Worm (Caenorhabditis elegans): Measurements from ENCODE around the gene nep-1.
A peak's percentile ranks its signal among the peaks of the same experiment; 100 is the strongest.

The nep-1 gene

ce11 chrII:11620630-11621246 is 36.2 kb downstream of the nep-1 start:
- TF ChIP-seq blmp-1 (tag; optimal IDR thresholded peaks at IDR 0.05; ENCODE audit: insufficient read depth) (peak; percentile 47), nhr-25 (tag; optimal IDR thresholded peaks at IDR 0.05) (peak; percentile 44), ztf-11 (tag; optimal IDR thresholded peaks at IDR 0.05) (no peak), ceh-82 (tag; optimal IDR thresholded peaks at IDR 0.05) (no peak), F13H6.1 (tag; optimal IDR thresholded peaks at IDR 0.05) (peak; percentile 35), crh-2 (tag; optimal IDR thresholded peaks at IDR 0.05) (no peak), R02D3.7 (tag; optimal IDR thresholded peaks at IDR 0.05) (no peak)

- no peak for TF ChIP-seq nhr-12 (tag; optimal IDR thresholded peaks at IDR 0.05)
- TF ChIP-seq F13H6.1 (tag; optimal IDR thresholded peaks at IDR 0.05) = peak; percentile 97
- peak; percentile 77 for TF ChIP-seq zag-1 (tag; optimal IDR thresholded peaks at IDR 0.05)
- TF ChIP-seq unc-62 (GFP tag; optimal IDR thresholded peaks at IDR 0.05) = no peak
- no peak for TF ChIP-seq nhr-10 (tag; optimal IDR thresholded peaks at IDR 0.05)
- peak; percentile 88 for TF ChIP-seq egl-27 (tag; optimal IDR thresholded peaks at IDR 0.05)
- peak; percentile 76 for TF ChIP-seq peb-1 (tag; optimal IDR thresholded peaks at IDR 0.05)
- peak; percentile 91 for TF ChIP-seq sem-4 (tag; optimal IDR thresholded peaks at IDR 0.05)
- peak; percentile 87 for TF ChIP-seq nhr-25 (tag; optimal IDR thresholded peaks at IDR 0.05)
- TF ChIP-seq C34F6.9 (tag; optimal IDR thresholded peaks at IDR 0.05) = peak; percentile 73
- peak; percentile 4 for TF ChIP-seq ceh-82 (tag; optimal IDR thresholded peaks at IDR 0.05)
- peak; percentile 36 for TF ChIP-seq ZK546.5 (tag; optimal IDR thresholded peaks at IDR 0.05)
- TF ChIP-seq mbf-1 (tag; optimal IDR thresholded peaks at IDR 0.05) = no peak
- peak; percentile 64 for TF ChIP-seq nhr-11 (tag; optimal IDR thresholded peaks at IDR 0.05)
- TF ChIP-seq skn-1 (tag; optimal IDR thresholded peaks at IDR 0.05) = no peak
- peak; percentile 61 for TF ChIP-seq nhr-129 (tag; optimal IDR thresholded peaks at IDR 0.05)
- TF ChIP-seq gmeb-1 (tag; optimal IDR thresholded peaks at IDR 0.05) = peak; percentile 25
- peak; percentile 90 for TF ChIP-seq nhr-21 (tag; optimal IDR thresholded peaks at IDR 0.05)
- TF ChIP-seq mdl-1 (tag; optimal IDR thresholded peaks at IDR 0.05) = peak; percentile 83 to 87
- TF ChIP-seq blmp-1 (tag; optimal IDR thresholded peaks at IDR 0.05; ENCODE audit: insufficient read depth) = peak; percentile 89
- no peak for TF ChIP-seq elt-1 (tag; optimal IDR thresholded peaks at IDR 0.05)
- TF ChIP-seq sma-9 (GFP tag; optimal IDR thresholded peaks at IDR 0.05) = peak; percentile 96
- TF ChIP-seq sma-9 (tag; optimal IDR thresholded peaks at IDR 0.05) = peak; percentile 57
- no peak for TF ChIP-seq mab-5 (tag; optimal IDR thresholded peaks at IDR 0.05)
- no peak for TF ChIP-seq R02D3.7 (tag; optimal IDR thresholded peaks at IDR 0.05)
- TF ChIP-seq nhr-237 (tag; optimal IDR thresholded peaks at IDR 0.05) = peak; percentile 28
- peak; percentile 51 for TF ChIP-seq snpc-4 (tag; optimal IDR thresholded peaks at IDR 0.05)
- TF ChIP-seq ztf-11 (tag; optimal IDR thresholded peaks at IDR 0.05) = no peak
- no peak for TF ChIP-seq ztf-1 (GFP tag; conservative IDR thresholded peaks at IDR 0.05)
- TF ChIP-seq lin-39 (tag; optimal IDR thresholded peaks at IDR 0.05) = no peak
- no peak for TF ChIP-seq unc-39 (tag; optimal IDR thresholded peaks at IDR 0.05)
- TF ChIP-seq nhr-6 (tag; optimal IDR thresholded peaks at IDR 0.05) = peak; percentile 37
- peak; percentile 81 for TF ChIP-seq ztf-4 (tag; optimal IDR thresholded peaks at IDR 0.05)
- TF ChIP-seq nhr-77 (tag; optimal IDR thresholded peaks at IDR 0.05) = no peak
- peak; percentile 92 for TF ChIP-seq Y55F3AM.14 (GFP tag; optimal IDR thresholded peaks at IDR 0.05)
- TF ChIP-seq ceh-16 (tag; optimal IDR thresholded peaks at IDR 0.05) = peak; percentile 82
- no peak for TF ChIP-seq lin-11 (tag; optimal IDR thresholded peaks at IDR 0.05)
- TF ChIP-seq sma-3 (GFP tag; optimal IDR thresholded peaks at IDR 0.05) = peak; percentile 78
- TF ChIP-seq elt-3 (tag; optimal IDR thresholded peaks at IDR 0.05) = no peak
- TF ChIP-seq fos-1 (tag; optimal IDR thresholded peaks at IDR 0.05) = peak; percentile 50
- no peak for TF ChIP-seq nhr-23 (tag; optimal IDR thresholded peaks at IDR 0.05)
- TF ChIP-seq ama-1 (optimal IDR thresholded peaks at IDR 0.05) = no peak
- peak in 1 of 2 experiments; percentile 73 for TF ChIP-seq lsy-2 (tag; optimal IDR thresholded peaks at IDR 0.05)
- peak; percentile 73 for TF ChIP-seq unc-55 (GFP tag; optimal IDR thresholded peaks at IDR 0.05)
- no peak for TF ChIP-seq alr-1 (tag; optimal IDR thresholded peaks at IDR 0.05)
- peak; percentile 80 for TF ChIP-seq lin-13 (GFP tag; optimal IDR thresholded peaks at IDR 0.05)
- no peak for TF ChIP-seq aly-2 (tag; optimal IDR thresholded peaks at IDR 0.05)
- peak; percentile 85 for TF ChIP-seq crh-2 (tag; optimal IDR thresholded peaks at IDR 0.05)
- TF ChIP-seq dmd-4 (tag; optimal IDR thresholded peaks at IDR 0.05) = peak; percentile 49
These were observed 37.0 kb downstream of the nep-1 start for ce11 chrII:11619895-11620439.
